Fruit fly (Drosophila melanogaster) whole organism, adult: Measurements from ENCODE around the gene Hsp23.

ENCODE experiments used
- CG11617 ChIP-seq: fragments of 200-800 bp; sonication (Bioruptor generic); optimal IDR thresholded peaks from 2 replicates; lab custom pipeline; 2017; ENCODE audit warnings: mild to moderate bottlenecking, missing biosample characterization, missing genetic modification reagents, missing genetic modification characterization
- CG12768 ChIP-seq: fragments of 200-800 bp; sonication (Bioruptor generic); optimal IDR thresholded peaks from 2 replicates; lab custom pipeline; 2017; ENCODE audit warnings: missing biosample characterization, missing genetic modification characterization, mild to moderate bottlenecking, moderate library complexity, missing genetic modification reagents
- CG14711 ChIP-seq: fragments of 200-800 bp; sonication (Bioruptor generic); optimal IDR thresholded peaks from 2 replicates; lab custom pipeline; 2018; ENCODE audit warnings: missing biosample characterization, mild to moderate bottlenecking, missing genetic modification characterization, moderate library complexity
- CG1620 ChIP-seq: fragments of 200-800 bp; sonication (Bioruptor generic); optimal IDR thresholded peaks from 2 replicates; lab custom pipeline; 2016; ENCODE audit warnings: missing biosample characterization, missing genetic modification characterization
- CG33017 ChIP-seq: fragments of 200-800 bp; sonication (Bioruptor generic); optimal IDR thresholded peaks from 2 replicates; lab custom pipeline; 2018; ENCODE audit warnings: missing biosample characterization, mild to moderate bottlenecking, missing genetic modification characterization, moderate library complexity
- CG5204 ChIP-seq: fragments of 200-800 bp; sonication (Bioruptor generic); optimal IDR thresholded peaks from 2 replicates; lab custom pipeline; 2016; ENCODE audit warnings: missing biosample characterization, missing genetic modification characterization
- CG7045 ChIP-seq: fragments of 200-800 bp; sonication (Bioruptor generic); optimal IDR thresholded peaks from 2 replicates; lab custom pipeline; 2017; ENCODE audit warnings: missing biosample characterization, mild to moderate bottlenecking, missing genetic modification characterization
- CG7101 ChIP-seq: fragments of 200-800 bp; sonication (Bioruptor generic); optimal IDR thresholded peaks from 2 replicates; lab custom pipeline; 2018; ENCODE audit warnings: missing biosample characterization, mild to moderate bottlenecking, missing genetic modification characterization, moderate library complexity
- Clk ChIP-seq: fragments of 200-800 bp; sonication (Bioruptor generic); optimal IDR thresholded peaks from 2 replicates; lab custom pipeline; 2017; ENCODE audit warnings: missing biosample characterization, missing genetic modification characterization
- Crg-1 ChIP-seq: fragments of 200-800 bp; sonication (Bioruptor generic); optimal IDR thresholded peaks from 2 replicates; lab custom pipeline; 2016; ENCODE audit warnings: missing biosample characterization, missing genetic modification characterization
- Hr96 ChIP-seq: fragments of 200-800 bp; sonication (Bioruptor generic); optimal IDR thresholded peaks from 2 replicates; lab custom pipeline; 2016; ENCODE audit warnings: missing biosample characterization, missing genetic modification characterization
- Mnt ChIP-seq: fragments of 200-800 bp; sonication (Bioruptor generic); optimal IDR thresholded peaks from 2 replicates; lab custom pipeline; 2016; ENCODE audit warnings: missing biosample characterization, mild to moderate bottlenecking, missing genetic modification characterization
- bab1 ChIP-seq: fragments of 200-800 bp; sonication (Bioruptor generic); optimal IDR thresholded peaks from 3 replicates; lab custom pipeline; 2019; ENCODE audit warnings: missing biosample characterization, mild to moderate bottlenecking, missing genetic modification characterization, moderate library complexity
- cic ChIP-seq: fragments of 200-800 bp; sonication (Bioruptor generic); optimal IDR thresholded peaks from 2 replicates; lab custom pipeline; 2017; ENCODE audit warnings: missing biosample characterization, mild to moderate bottlenecking, missing genetic modification characterization, moderate library complexity
- cnc ChIP-seq, 2 experiments: fragments of >200 bp; optimal IDR thresholded peaks; 2 replicates each; lab custom pipeline; 2017
- kay ChIP-seq: fragments of 200-800 bp; sonication (Bioruptor generic); peaks from one replicate; lab custom pipeline; 2016; ENCODE audit warnings: missing biosample characterization, missing genetic modification characterization, borderline replicate concordance
- ovo ChIP-seq: fragments of 200-800 bp; sonication (Bioruptor generic); optimal IDR thresholded peaks from 2 replicates; lab custom pipeline; 2016; ENCODE audit warnings: missing biosample characterization, missing genetic modification characterization
- pad ChIP-seq: fragments of 200-800 bp; sonication (Bioruptor generic); optimal IDR thresholded peaks from 3 replicates; lab custom pipeline; 2017; ENCODE audit warnings: missing biosample characterization, missing genetic modification characterization, mild to moderate bottlenecking, moderate library complexity, missing genetic modification reagents
- tj ChIP-seq: fragments of 200-800 bp; sonication (Bioruptor generic); optimal IDR thresholded peaks from 3 replicates; lab custom pipeline; 2017; ENCODE audit warnings: missing biosample characterization, mild to moderate bottlenecking, missing genetic modification characterization, moderate library complexity
- toe ChIP-seq: fragments of 200-800 bp; sonication (Bioruptor generic); optimal IDR thresholded peaks from 2 replicates; lab custom pipeline; 2016; ENCODE audit warnings: missing biosample characterization, missing genetic modification characterization

The Hsp23 gene

dm6 chr3L:9368665-9369064, 13.0 kb upstream of the Hsp23 start:
- TF ChIP-seq CG33017 (tag; lab: Kevin White, UChicago) (no peak), Mnt (no peak)

DNA sequence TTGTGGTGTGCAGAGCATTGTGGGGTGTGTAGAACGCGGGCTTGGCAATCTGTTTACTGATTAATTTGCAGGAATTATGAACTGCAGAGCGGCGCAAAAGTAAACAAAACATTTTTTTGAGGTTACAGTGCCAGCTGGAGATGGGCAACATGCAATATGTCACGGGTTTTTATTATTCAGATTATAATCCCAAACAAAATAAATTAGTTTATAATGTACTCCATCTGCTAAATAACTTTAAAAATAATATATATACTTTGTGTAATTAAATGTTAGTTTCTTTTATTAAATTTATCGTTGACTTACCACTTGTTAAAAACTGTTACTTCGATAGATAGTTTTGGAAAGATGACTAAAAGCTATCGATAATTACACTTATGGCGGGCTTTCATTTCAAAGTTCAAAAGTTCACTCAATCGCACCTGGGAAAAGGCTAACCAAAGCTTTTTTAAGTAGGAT, 10.7 kb upstream of the Hsp23 start, which contains the start of gene Fdx1:
Fdx1 (minus strand) TSS at position 332 of the 459 bp plus-strand sequence.
- TF ChIP-seq cic (GFP tag; lab: Kevin White, UChicago): no peak
- peak; percentile 48 for TF ChIP-seq CG11617
- TF ChIP-seq Clk (GFP tag; lab: Kevin White, UChicago): peak; percentile 22
- no peak for TF ChIP-seq ovo (GFP tag; lab: Kevin White, UChicago)
- no peak for TF ChIP-seq CG1620
- peak; percentile 61 for TF ChIP-seq CG7101 (tag; lab: Kevin White, UChicago)
- peak; percentile 88 for TF ChIP-seq tj (GFP tag; lab: Kevin White, UChicago)
- TF ChIP-seq CG12768 (GFP tag; lab: Kevin White, UChicago): no peak
- peak; percentile 88 for TF ChIP-seq kay
- TF ChIP-seq cnc (optimal IDR thresholded peaks at IDR 0.05; lab: Kevin White, UChicago): no peak
- no peak for TF ChIP-seq CG33017 (tag; lab: Kevin White, UChicago)
- TF ChIP-seq Hr96 (GFP tag; lab: Kevin White, UChicago): no peak
- no peak for TF ChIP-seq CG5204 (GFP tag; lab: Kevin White, UChicago)
- TF ChIP-seq Crg-1 (GFP tag; lab: Kevin White, UChicago): peak; percentile 12
- TF ChIP-seq bab1 (GFP tag; lab: Kevin White, UChicago): peak; percentile 56
- TF ChIP-seq Mnt: peak; percentile 40
- peak; percentile 49 for TF ChIP-seq CG14711 (tag; lab: Kevin White, UChicago)
- no peak for TF ChIP-seq CG7045 (GFP tag; lab: Kevin White, UChicago)
- no peak for TF ChIP-seq toe (GFP tag; lab: Kevin White, UChicago)
- TF ChIP-seq pad (GFP tag; lab: Kevin White, UChicago): peak; percentile 18

DNA sequence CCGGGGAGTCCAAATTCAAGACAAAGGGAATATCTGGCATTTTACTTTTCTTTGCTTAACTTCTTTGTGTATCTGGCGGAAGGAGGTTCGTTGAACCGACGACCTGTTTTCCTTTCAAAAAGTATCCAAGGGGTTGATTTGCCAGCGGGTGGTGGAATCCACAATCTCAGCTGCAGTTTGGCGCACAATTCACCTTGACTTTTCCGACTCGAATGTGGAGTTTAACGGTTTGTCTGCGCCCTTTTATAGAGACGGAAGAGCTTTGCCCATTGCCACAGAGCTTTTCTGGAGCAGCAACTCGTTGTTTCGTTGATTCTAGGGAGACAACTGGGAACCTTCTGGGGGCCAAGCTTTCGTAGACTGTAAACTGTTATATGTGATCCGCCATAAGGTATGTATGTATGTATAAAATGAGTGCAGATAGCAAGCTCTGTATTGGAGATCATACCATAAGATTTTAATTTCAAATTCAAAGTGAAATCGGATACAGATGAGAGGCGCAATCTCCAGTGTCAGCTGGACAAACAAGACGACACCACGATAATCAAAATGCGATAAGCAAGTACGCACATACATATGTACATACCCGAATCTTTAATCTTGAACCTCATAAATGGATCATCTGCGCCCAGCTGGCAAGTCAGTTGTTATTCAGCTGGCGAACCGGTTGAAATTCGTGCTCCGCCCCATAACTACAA, 9.3 kb upstream of the Hsp23 start, which contains the start of the genes Hsp67Bc, CG4456 and Hsp22:
Hsp67Bc (minus strand) TSS at position 220 of the 698 bp plus-strand sequence.
CG4456 (plus strand) TSS at position 445 of the 698 bp plus-strand sequence.
Hsp22 (plus strand) TSS at position 654 of the 698 bp plus-strand sequence.
- TF ChIP-seq CG12768 (GFP tag; lab: Kevin White, UChicago): peak; percentile 33
- TF ChIP-seq pad (GFP tag; lab: Kevin White, UChicago): no peak
- peak; percentile 39 for TF ChIP-seq cic (GFP tag; lab: Kevin White, UChicago)
- TF ChIP-seq ovo (GFP tag; lab: Kevin White, UChicago): peak; percentile 19

- TF ChIP-seq bab1 (GFP tag; lab: Kevin White, UChicago): peak; percentile 30
- TF ChIP-seq toe (GFP tag; lab: Kevin White, UChicago): no peak
- no peak for TF ChIP-seq CG1620
- peak; percentile 51 for TF ChIP-seq CG12768 (GFP tag; lab: Kevin White, UChicago)
- TF ChIP-seq kay: no peak
- peak; percentile 1 for TF ChIP-seq Crg-1 (GFP tag; lab: Kevin White, UChicago)
- no peak for TF ChIP-seq ovo (GFP tag; lab: Kevin White, UChicago)
- peak; percentile 17 for TF ChIP-seq Mnt
- TF ChIP-seq CG33017 (tag; lab: Kevin White, UChicago): peak; percentile 71
- TF ChIP-seq tj (GFP tag; lab: Kevin White, UChicago): peak; percentile 35
- peak; percentile 50 for TF ChIP-seq Clk (GFP tag; lab: Kevin White, UChicago)
- no peak for TF ChIP-seq Hr96 (GFP tag; lab: Kevin White, UChicago)
- TF ChIP-seq pad (GFP tag; lab: Kevin White, UChicago): peak; percentile 46
- TF ChIP-seq CG11617: peak; percentile 73
- TF ChIP-seq cic (GFP tag; lab: Kevin White, UChicago): peak; percentile 23
- TF ChIP-seq CG7045 (GFP tag; lab: Kevin White, UChicago): peak; percentile 74
- TF ChIP-seq CG7101 (tag; lab: Kevin White, UChicago): peak; percentile 58
- TF ChIP-seq cnc (optimal IDR thresholded peaks at IDR 0.05; lab: Kevin White, UChicago): no peak
- TF ChIP-seq CG5204 (GFP tag; lab: Kevin White, UChicago): no peak
- TF ChIP-seq CG14711 (tag; lab: Kevin White, UChicago): peak; percentile 64
These were observed 8.2 kb upstream of the Hsp23 start for dm6 chr3L:9373374-9374004.

dm6 chr3L:9375130-9375529, 6.6 kb upstream of the Hsp23 start, which contains the start of gene CG4461:
Gene CG4461 (plus strand): TSS chr3L:9375430.
- TF ChIP-seq CG1620: no peak
- no peak for TF ChIP-seq Clk (GFP tag; lab: Kevin White, UChicago)
- no peak for TF ChIP-seq CG14711 (tag; lab: Kevin White, UChicago)
- TF ChIP-seq toe (GFP tag; lab: Kevin White, UChicago): no peak
- no peak for TF ChIP-seq kay
- TF ChIP-seq CG11617: no peak
- no peak for TF ChIP-seq CG7045 (GFP tag; lab: Kevin White, UChicago)

DNA sequence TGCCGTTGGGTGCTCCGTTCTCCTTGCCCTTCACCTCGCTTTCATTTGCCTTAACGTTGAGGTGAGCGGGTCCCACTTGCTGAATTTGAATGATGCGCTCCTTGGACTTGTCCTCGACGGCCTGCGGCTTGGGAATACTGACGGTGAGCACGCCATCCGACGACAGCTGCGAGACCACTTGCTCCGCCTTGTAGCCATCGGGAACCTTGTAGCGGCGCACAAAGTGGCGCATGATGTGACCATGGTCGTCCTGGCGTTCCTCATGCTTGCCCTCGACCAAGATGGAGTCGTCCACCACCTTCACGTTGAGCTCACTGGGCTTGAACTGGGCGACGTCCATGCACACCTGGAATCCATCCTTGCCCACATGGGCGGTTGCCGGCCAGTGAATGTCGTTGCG, 5.1 kb upstream of the Hsp23 start:
- peak; percentile 63 for TF ChIP-seq Clk (GFP tag; lab: Kevin White, UChicago)
- TF ChIP-seq CG11617: no peak
